Fruit fly (Drosophila melanogaster) whole organism, embryonic: ENCODE measurements around the gene odd.

Experiments
- Ada2b ChIP-seq: fragments of 200-800 bp; sonication (Bioruptor generic); IDR thresholded peaks from 2 replicates; pipeline ENCODE4 v1.3.6; 2022; ENCODE audit warnings: missing biosample characterization, missing genetic modification characterization
- sens ChIP-seq: fragments of 200-800 bp; sonication (Bioruptor generic); peaks from one replicate; lab custom pipeline; 2016; ENCODE audit warnings: missing biosample characterization, missing genetic modification characterization

DNA sequence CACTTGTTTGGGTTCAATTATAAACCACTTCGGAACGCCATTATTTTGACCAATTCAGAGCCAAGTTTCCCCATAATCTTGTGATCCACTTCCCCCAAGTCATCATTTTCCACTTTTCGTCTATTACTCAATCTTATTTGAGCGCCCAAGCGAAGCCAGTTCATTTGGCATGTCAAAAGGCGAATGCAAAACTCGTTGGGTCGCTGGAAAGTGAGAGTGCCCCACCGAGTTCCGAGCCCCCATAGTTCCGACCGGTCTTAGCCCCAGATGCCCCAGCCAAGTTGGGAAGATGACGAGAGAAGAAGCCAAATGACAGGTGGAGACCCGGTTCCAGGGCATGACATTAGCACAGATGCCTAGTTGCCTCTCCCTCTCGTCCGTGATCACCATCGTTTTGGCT, 24.2 kb upstream of the odd start:
- TF ChIP-seq sens = no peak
- TF ChIP-seq Ada2b (GFP tag; lab: Robert Waterston, UW) = no peak
